Worm (Caenorhabditis elegans) whole organism, midembryonic: ENCODE data around the gene scc-2.
A peak's percentile ranks its signal among the peaks of the same experiment; 100 is the strongest.

Source experiments
- T22C8.4 ChIP-seq: fragments of 200-800 bp; sonication (Bioruptor generic); IDR thresholded peaks from 2 replicates; pipeline ENCODE4 v1.3.6; 2022; ENCODE audit warnings: missing genetic modification characterization, missing compliant biosample characterization
- cog-1 ChIP-seq: sonication (generic microtip); optimal IDR thresholded peaks from 2 replicates; lab custom pipeline; 2016; ENCODE audit warnings: missing genetic modification characterization, missing compliant biosample characterization
- flt-1 ChIP-seq: fragments of 200-800 bp; sonication (Bioruptor generic); IDR thresholded peaks from 2 replicates; pipeline ENCODE4 v1.3.6; 2022; ENCODE audit warnings: missing genetic modification characterization, missing compliant biosample characterization
- klf-2 ChIP-seq: fragments of 200-800 bp; sonication (Bioruptor generic); conservative IDR thresholded peaks from 2 replicates; pipeline ENCODE4 v1.3.6; 2022; ENCODE audit warnings: missing genetic modification reagents, missing genetic modification characterization, missing compliant biosample characterization
- med-1 ChIP-seq: sonication (generic microtip); optimal IDR thresholded peaks from 2 replicates; lab custom pipeline; 2017; ENCODE audit warnings: missing genetic modification characterization, mild to moderate bottlenecking, missing compliant biosample characterization, antibody characterized with exemption, missing genetic modification reagents; ENCODE audit not compliant: insufficient read depth
- ref-1 ChIP-seq: fragments of 200-800 bp; sonication (Bioruptor generic); conservative IDR thresholded peaks from 2 replicates; pipeline ENCODE4 v1.3.6; 2022; ENCODE audit warnings: missing genetic modification reagents, missing genetic modification characterization, missing compliant biosample characterization
- tab-1 ChIP-seq: fragments of 200-800 bp; sonication (Bioruptor generic); IDR thresholded peaks from 2 replicates; pipeline ENCODE4 v1.3.6; 2022; ENCODE audit warnings: missing genetic modification characterization, missing compliant biosample characterization
- ztf-23 ChIP-seq: fragments of 200-800 bp; sonication (Bioruptor generic); IDR thresholded peaks from 2 replicates; pipeline ENCODE4 v1.3.6; 2022; ENCODE audit warnings: missing genetic modification reagents, missing genetic modification characterization, missing compliant biosample characterization
- ztf-29 ChIP-seq: fragments of 200-800 bp; sonication (Bioruptor generic); IDR thresholded peaks from 2 replicates; pipeline ENCODE4 v1.3.6; 2022; ENCODE audit warnings: missing genetic modification reagents, missing genetic modification characterization, missing compliant biosample characterization

ce11 chrII:300977-301772 is 37.7 kb upstream of the scc-2 start, which contains the start of gene K01A2.5:
- TF ChIP-seq cog-1 (peak; percentile 22), T22C8.4 (GFP tag; lab: Robert Waterston, UW) (no peak), klf-2 (GFP tag; lab: Robert Waterston, UW) (no peak), flt-1 (no peak), tab-1 (GFP tag; lab: Robert Waterston, UW) (no peak), ztf-23 (GFP tag; lab: Robert Waterston, UW) (no peak), ref-1 (no peak), med-1 (no peak), ztf-29 (GFP tag; lab: Robert Waterston, UW) (no peak)
